Worm (Caenorhabditis elegans) whole organism, L1 larva: ENCODE results near the gene irld-64.
A peak's percentile ranks its signal among the peaks of the same experiment; 100 is the strongest.

Experiments
- C16A3.4 ChIP-seq: fragments of 150-350 bp; optimal IDR thresholded peaks from 2 replicates; lab custom pipeline; 2014; ENCODE audit warnings: missing biosample characterization, missing genetic modification characterization
- F16B12.6 ChIP-seq: fragments of 150-350 bp; optimal IDR thresholded peaks from 2 replicates; lab custom pipeline; 2014; ENCODE audit warnings: missing biosample characterization, missing genetic modification characterization
- alr-1 ChIP-seq: fragments of 200-800 bp; sonication (Bioruptor generic); optimal IDR thresholded peaks from 2 replicates; lab custom pipeline; 2018; ENCODE audit warnings: borderline replicate concordance, mild to moderate bottlenecking, missing genetic modification characterization, missing compliant biosample characterization
- aly-2 ChIP-seq: fragments of 150-350 bp; optimal IDR thresholded peaks from 2 replicates; lab custom pipeline; 2014; ENCODE audit warnings: missing biosample characterization, missing genetic modification characterization
- blmp-1 ChIP-seq: fragments of 150-350 bp; optimal IDR thresholded peaks from 2 replicates; lab custom pipeline; 2014; ENCODE audit warnings: missing biosample characterization, missing genetic modification characterization
- ceh-82 ChIP-seq, 3 experiments: fragments of 150-350 bp in 1 of 3; sonication (generic microtip) in 2 of 3; optimal IDR thresholded peaks; 2 replicates each; lab custom pipeline; 2014 to 2017; ENCODE audit warnings: missing biosample characterization in 3 of 3, missing genetic modification characterization in 3 of 3
- ceh-88 ChIP-seq: fragments of 200-800 bp; sonication (Bioruptor generic); IDR thresholded peaks from 2 replicates; pipeline ENCODE4 v1.3.6; 2022; ENCODE audit warnings: missing genetic modification characterization, missing compliant biosample characterization
- dpl-1 ChIP-seq, 3 experiments: fragments of 150-350 bp in 2 of 3; sonication (generic microtip) in 1 of 3; optimal IDR thresholded peaks; 2 replicates each; lab custom pipeline; 2014 to 2017; ENCODE audit warnings: missing biosample characterization in 3 of 3, missing genetic modification characterization in 3 of 3, missing genetic modification reagents in 3 of 3
- dsc-1 ChIP-seq: sonication (generic microtip); optimal IDR thresholded peaks from 2 replicates; lab custom pipeline; 2016; ENCODE audit warnings: mild to moderate bottlenecking, missing genetic modification characterization, missing compliant biosample characterization
- efl-1 ChIP-seq, 4 experiments: fragments of 150-350 bp; optimal IDR thresholded peaks in 3 of 4; peaks in 1 of 4; 1 replicate in 1 of 4; 2 replicates in 3 of 4; lab custom pipeline; 2014; ENCODE audit warnings: missing biosample characterization in 2 of 4, missing genetic modification characterization in 2 of 4, missing genetic modification reagents in 2 of 4
- egl-13 ChIP-seq: sonication (generic microtip); optimal IDR thresholded peaks from 2 replicates; lab custom pipeline; 2016; ENCODE audit warnings: missing genotype, missing genetic modification reagents, missing genetic modification characterization, missing compliant biosample characterization
- egl-27 ChIP-seq, 2 experiments: fragments of 150-350 bp in 1 of 2; sonication (generic microtip); optimal IDR thresholded peaks; 3 replicates each; lab custom pipeline; 2017 to 2018; ENCODE audit warnings: missing biosample characterization in 2 of 2, missing genetic modification characterization in 2 of 2, missing genetic modification reagents in 2 of 2
- elt-2 ChIP-seq: sonication (generic microtip); optimal IDR thresholded peaks from 2 replicates; lab custom pipeline; 2016; ENCODE audit warnings: missing genetic modification characterization, mild to moderate bottlenecking, inconsistent platforms, missing compliant biosample characterization, missing genetic modification reagents
- ets-5 ChIP-seq: fragments of 200-800 bp; sonication (Bioruptor generic); IDR thresholded peaks from 2 replicates; pipeline ENCODE4 v1.3.6; 2022; ENCODE audit warnings: missing genetic modification characterization, missing compliant biosample characterization
- fkh-10 ChIP-seq: sonication (generic microtip); optimal IDR thresholded peaks from 2 replicates; lab custom pipeline; 2017; ENCODE audit warnings: missing biosample characterization, missing genetic modification reagents, missing genetic modification characterization
- fkh-4 ChIP-seq: sonication (generic microtip); optimal IDR thresholded peaks from 2 replicates; lab custom pipeline; 2016; ENCODE audit warnings: missing compliant biosample characterization, missing genetic modification characterization, borderline replicate concordance
- fkh-8 ChIP-seq: sonication (generic microtip); optimal IDR thresholded peaks from 2 replicates; lab custom pipeline; 2016; ENCODE audit warnings: mild to moderate bottlenecking, missing genetic modification characterization, missing compliant biosample characterization
- fos-1 ChIP-seq: fragments of 150-350 bp; optimal IDR thresholded peaks from 2 replicates; lab custom pipeline; 2014; ENCODE audit warnings: missing biosample characterization, missing genetic modification characterization
- hlh-17 ChIP-seq: fragments of 200-800 bp; sonication (Bioruptor generic); optimal IDR thresholded peaks from 2 replicates; lab custom pipeline; 2018; ENCODE audit warnings: missing genetic modification characterization, mild to moderate bottlenecking, missing compliant biosample characterization, moderate library complexity, borderline replicate concordance
- hlh-4 ChIP-seq: sonication (generic microtip); optimal IDR thresholded peaks from 2 replicates; lab custom pipeline; 2016; ENCODE audit warnings: mild to moderate bottlenecking, missing genetic modification characterization, missing compliant biosample characterization
- hpl-2 ChIP-seq: fragments of 150-350 bp; optimal IDR thresholded peaks from 2 replicates; lab custom pipeline; 2014; ENCODE audit warnings: missing biosample characterization, missing genetic modification reagents, missing genetic modification characterization
- isw-1 ChIP-seq: fragments of 200-800 bp; sonication (Bioruptor generic); IDR thresholded peaks from 2 replicates; pipeline ENCODE4 v1.3.6; 2022; ENCODE audit warnings: missing genetic modification characterization, missing compliant biosample characterization
- lin-14 ChIP-seq: fragments of 200-800 bp; sonication (Bioruptor generic); optimal IDR thresholded peaks from 2 replicates; lab custom pipeline; 2018; ENCODE audit warnings: mild to moderate bottlenecking, missing genetic modification characterization, moderate library complexity, missing compliant biosample characterization
- lin-15B ChIP-seq: fragments of 150-350 bp; sonication (generic microtip); optimal IDR thresholded peaks from 3 replicates; lab custom pipeline; 2014; ENCODE audit warnings: missing biosample characterization, missing genetic modification characterization
- lin-39 ChIP-seq: fragments of 150-350 bp; optimal IDR thresholded peaks from 2 replicates; lab custom pipeline; 2014; ENCODE audit warnings: missing biosample characterization, missing genetic modification reagents, missing genetic modification characterization
- lir-3 ChIP-seq: sonication (generic microtip); optimal IDR thresholded peaks from 2 replicates; lab custom pipeline; 2016; ENCODE audit warnings: mild to moderate bottlenecking, missing genetic modification characterization, moderate library complexity, missing compliant biosample characterization; ENCODE audit not compliant: poor library complexity
- lsy-2 ChIP-seq, 2 experiments: fragments of 150-350 bp; optimal IDR thresholded peaks; 2 replicates each; lab custom pipeline; 2014; ENCODE audit warnings: missing biosample characterization in 2 of 2, missing genetic modification characterization in 2 of 2
- mab-9 ChIP-seq: fragments of 200-800 bp; sonication (Bioruptor generic); IDR thresholded peaks from 2 replicates; pipeline ENCODE4 v1.3.6; 2022; ENCODE audit warnings: missing genetic modification reagents, missing genetic modification characterization, missing compliant biosample characterization
- mef-2 ChIP-seq: fragments of 150-350 bp; optimal IDR thresholded peaks from 2 replicates; lab custom pipeline; 2014; ENCODE audit warnings: missing biosample characterization, missing genetic modification characterization
- mep-1 ChIP-seq: fragments of 150-350 bp; optimal IDR thresholded peaks from 2 replicates; lab custom pipeline; 2014; ENCODE audit warnings: missing biosample characterization, missing genetic modification characterization
- nhr-11 ChIP-seq: fragments of 150-350 bp; optimal IDR thresholded peaks from 2 replicates; lab custom pipeline; 2014; ENCODE audit warnings: missing biosample characterization, missing genetic modification characterization
- nhr-12 ChIP-seq: sonication (generic microtip); optimal IDR thresholded peaks from 2 replicates; lab custom pipeline; 2017; ENCODE audit warnings: missing biosample characterization, missing genetic modification characterization
- nhr-20 ChIP-seq: sonication (generic microtip); optimal IDR thresholded peaks from 2 replicates; lab custom pipeline; 2016; ENCODE audit warnings: mild to moderate bottlenecking, missing genetic modification characterization, missing compliant biosample characterization
- nhr-71 ChIP-seq: sonication (generic microtip); optimal IDR thresholded peaks from 2 replicates; lab custom pipeline; 2016; ENCODE audit warnings: mild to moderate bottlenecking, missing genetic modification characterization, moderate library complexity, missing compliant biosample characterization
- nhr-76 ChIP-seq: sonication (generic microtip); optimal IDR thresholded peaks from 2 replicates; lab custom pipeline; 2017; ENCODE audit warnings: missing biosample characterization, missing genetic modification characterization
- nhr-85 ChIP-seq: sonication (generic microtip); peaks from one replicate; lab custom pipeline; 2016; ENCODE audit warnings: missing genetic modification characterization, inconsistent platforms, missing compliant biosample characterization
- pag-3 ChIP-seq: sonication (generic microtip); optimal IDR thresholded peaks from 2 replicates; lab custom pipeline; 2017; ENCODE audit warnings: missing genetic modification characterization, mild to moderate bottlenecking, missing compliant biosample characterization, antibody characterized with exemption, borderline replicate concordance; ENCODE audit not compliant: insufficient read depth
- pax-3 ChIP-seq: fragments of 200-800 bp; sonication (Bioruptor generic); optimal IDR thresholded peaks from 2 replicates; lab custom pipeline; 2018; ENCODE audit warnings: mild to moderate bottlenecking, missing genetic modification characterization, moderate library complexity, missing compliant biosample characterization
- pqm-1 ChIP-seq: sonication (generic microtip); optimal IDR thresholded peaks from 3 replicates; lab custom pipeline; 2017; ENCODE audit warnings: missing biosample characterization, missing genetic modification characterization
- skn-1 ChIP-seq: fragments of 150-350 bp; optimal IDR thresholded peaks from 2 replicates; lab custom pipeline; 2014; ENCODE audit warnings: missing biosample characterization, missing genetic modification characterization
- snpc-4 ChIP-seq: fragments of 150-350 bp; optimal IDR thresholded peaks from 2 replicates; lab custom pipeline; 2014; ENCODE audit warnings: missing biosample characterization, missing genetic modification characterization
- snu-23 ChIP-seq: sonication (generic microtip); optimal IDR thresholded peaks from 2 replicates; lab custom pipeline; 2016; ENCODE audit warnings: missing genetic modification characterization, missing compliant biosample characterization
- sptf-1 ChIP-seq: fragments of 150-350 bp; optimal IDR thresholded peaks from 2 replicates; lab custom pipeline; 2014; ENCODE audit warnings: missing biosample characterization, missing genetic modification characterization
- tbx-2 ChIP-seq: sonication (generic microtip); optimal IDR thresholded peaks from 2 replicates; lab custom pipeline; 2016; ENCODE audit warnings: missing genetic modification characterization, missing compliant biosample characterization
- tlp-1 ChIP-seq: fragments of 150-350 bp; optimal IDR thresholded peaks from 2 replicates; lab custom pipeline; 2014; ENCODE audit warnings: missing biosample characterization, missing genetic modification characterization
- unc-30 ChIP-seq: sonication (generic microtip); optimal IDR thresholded peaks from 2 replicates; lab custom pipeline; 2017; ENCODE audit warnings: missing biosample characterization, missing genetic modification characterization
- unc-62 ChIP-seq: fragments of 150-350 bp; optimal IDR thresholded peaks from 2 replicates; lab custom pipeline; 2014; ENCODE audit warnings: missing biosample characterization, missing genetic modification reagents, missing genetic modification characterization
- unc-98 ChIP-seq: fragments of 200-800 bp; sonication (Bioruptor generic); IDR thresholded peaks from 2 replicates; pipeline ENCODE4 v1.3.6; 2022; ENCODE audit warnings: missing genetic modification characterization, missing compliant biosample characterization
- xbp-1 ChIP-seq: sonication (generic microtip); optimal IDR thresholded peaks from 2 replicates; lab custom pipeline; 2016; ENCODE audit warnings: missing genetic modification characterization, missing compliant biosample characterization
- zip-4 ChIP-seq: fragments of 200-800 bp; sonication (Bioruptor generic); optimal IDR thresholded peaks from 2 replicates; lab custom pipeline; 2018; ENCODE audit warnings: mild to moderate bottlenecking, missing genetic modification characterization, moderate library complexity, missing compliant biosample characterization
- ztf-11 ChIP-seq, 2 experiments: sonication (generic microtip); optimal IDR thresholded peaks; 2 replicates each; lab custom pipeline; 2016 to 2017; ENCODE audit warnings: missing genetic modification characterization in 2 of 2, missing biosample characterization in 1 of 2, missing compliant biosample characterization in 1 of 2
- ztf-4 ChIP-seq: fragments of 150-350 bp; optimal IDR thresholded peaks from 2 replicates; lab custom pipeline; 2014; ENCODE audit warnings: missing biosample characterization, missing genetic modification characterization

The irld-64 gene

DNA sequence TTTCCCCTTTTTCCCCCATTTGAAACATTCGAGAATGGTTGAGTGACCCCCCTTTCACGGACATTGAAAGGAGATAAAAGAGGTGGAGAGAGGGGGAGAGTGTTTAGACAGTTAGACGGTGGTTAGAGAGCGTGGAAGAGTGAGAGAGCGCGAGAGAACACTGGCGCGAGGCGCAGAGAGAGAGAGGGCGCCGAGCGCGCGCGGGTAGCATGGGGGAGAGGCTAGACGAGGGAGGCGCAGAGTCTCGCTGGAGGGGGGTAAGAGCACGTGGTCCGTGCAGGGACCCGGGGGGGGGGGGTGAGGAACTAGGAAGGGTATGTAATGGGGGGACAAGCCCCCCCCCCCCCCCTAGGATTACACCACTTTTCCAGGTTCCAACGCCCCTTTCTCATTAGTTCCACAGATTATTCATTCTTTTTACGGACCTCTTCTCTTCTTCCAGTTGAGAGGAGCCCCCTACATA, 43.6 kb upstream of the irld-64 start (continued):
- peak; percentile 82 for TF ChIP-seq C16A3.4
- peak; percentile 42 for TF ChIP-seq fkh-4 (tag; lab: Kevin White, UChicago)
- peak; percentile 96 for TF ChIP-seq ceh-88 (GFP tag; lab: Robert Waterston, UW)
- no peak for TF ChIP-seq aly-2 (tag; lab: Kevin White, UChicago)
- peak; percentile 95 for TF ChIP-seq egl-13 (tag; lab: Kevin White, UChicago)
- peak; percentile 97 for TF ChIP-seq fkh-8 (tag; lab: Kevin White, UChicago)
- peak; percentile 94 for TF ChIP-seq nhr-20 (tag; lab: Kevin White, UChicago)
- TF ChIP-seq mab-9 (GFP tag; lab: Robert Waterston, UW): peak; percentile 99
- peak; percentile 91 to 92 for TF ChIP-seq lsy-2 (tag; optimal IDR thresholded peaks at IDR 0.05; lab: Kevin White, UChicago)
- peak; percentile 93 for TF ChIP-seq blmp-1 (tag; lab: Kevin White, UChicago)
- TF ChIP-seq tbx-2 (tag; lab: Kevin White, UChicago): peak; percentile 98
- TF ChIP-seq fos-1: peak; percentile 90
- TF ChIP-seq alr-1 (tag; lab: Kevin White, UChicago): no peak
- no peak for TF ChIP-seq lin-15B
- no peak for TF ChIP-seq tlp-1 (tag; lab: Kevin White, UChicago)
- no peak for TF ChIP-seq hlh-4 (tag; lab: Kevin White, UChicago)
- peak; percentile 90 for TF ChIP-seq nhr-11
- TF ChIP-seq dsc-1 (tag; lab: Kevin White, UChicago): peak; percentile 85
- peak; percentile 93 for TF ChIP-seq skn-1
- peak; percentile 86 for TF ChIP-seq ztf-4 (tag; lab: Kevin White, UChicago)
- TF ChIP-seq zip-4 (GFP tag; lab: Kevin White, UChicago): peak; percentile 91
- TF ChIP-seq sptf-1: no peak
- peak; percentile 87 for TF ChIP-seq unc-62 (GFP tag; lab: Kevin White, UChicago)
- TF ChIP-seq unc-98 (GFP tag; lab: Robert Waterston, UW): peak; percentile 79; the same call in 1 of the 2 replicates
- TF ChIP-seq pqm-1: no peak
- peak; percentile 73 to 95 for TF ChIP-seq ztf-11 (tag; optimal IDR thresholded peaks at IDR 0.05; lab: Kevin White, UChicago)
- peak; percentile 92 for TF ChIP-seq fkh-10 (GFP tag; lab: Kevin White, UChicago)
- peak; percentile 38 for TF ChIP-seq F16B12.6 (tag; lab: Kevin White, UChicago)
- peak; percentile 99 for TF ChIP-seq nhr-71
- peak; percentile 73 to 77 (median 75) for TF ChIP-seq dpl-1 (GFP tag; optimal IDR thresholded peaks at IDR 0.05; lab: Kevin White, UChicago)
- TF ChIP-seq unc-30 (tag; lab: Kevin White, UChicago): no peak
- peak; percentile 91 for TF ChIP-seq mef-2 (tag; lab: Kevin White, UChicago)
- TF ChIP-seq pax-3 (tag; lab: Kevin White, UChicago): peak; percentile 95
- TF ChIP-seq pag-3: no peak
- TF ChIP-seq lin-39 (tag; lab: Kevin White, UChicago): peak; percentile 89
- TF ChIP-seq egl-27 (tag; optimal IDR thresholded peaks at IDR 0.05; lab: Kevin White, UChicago): peak; percentile 89
- peak; percentile 91 to 98 for TF ChIP-seq efl-1 (optimal IDR thresholded peaks at IDR 0.05; lab: Kevin White, UChicago)
- peak; percentile 68 to 97 for TF ChIP-seq efl-1 (GFP tag; optimal IDR thresholded peaks at IDR 0.05 in 1 of 2; lab: Kevin White, UChicago)
- TF ChIP-seq mep-1 (tag; lab: Kevin White, UChicago): peak; percentile 92
- peak; percentile 84 for TF ChIP-seq snpc-4 (tag; lab: Kevin White, UChicago)
- peak; percentile 75 to 96 (median 94) for TF ChIP-seq ceh-82 (tag; optimal IDR thresholded peaks at IDR 0.05; lab: Kevin White, UChicago)
- peak; percentile 100 for TF ChIP-seq lin-14
- peak; percentile 94 for TF ChIP-seq snu-23 (GFP tag; lab: Kevin White, UChicago)
- peak; percentile 79 for TF ChIP-seq lir-3 (tag; lab: Kevin White, UChicago)
- peak; percentile 93 for TF ChIP-seq elt-2 (tag; lab: Kevin White, UChicago)
- TF ChIP-seq nhr-76 (tag; lab: Kevin White, UChicago): peak; percentile 56
- TF ChIP-seq nhr-85: peak; percentile 100
- TF ChIP-seq nhr-12 (tag; lab: Kevin White, UChicago): peak; percentile 46
- peak; percentile 81 for TF ChIP-seq hlh-17 (GFP tag; lab: Kevin White, UChicago)
- TF ChIP-seq ets-5 (GFP tag; lab: Robert Waterston, UW): peak; percentile 87; the same call in 1 of the 2 replicates
- TF ChIP-seq isw-1 (GFP tag; lab: Robert Waterston, UW): peak; percentile 95
- TF ChIP-seq hpl-2 (GFP tag; lab: Kevin White, UChicago): peak; percentile 88
- TF ChIP-seq xbp-1 (tag; lab: Kevin White, UChicago): peak; percentile 87
